Fruit fly (Drosophila melanogaster) whole organism, embryonic: Measurements from ENCODE around the gene CG7728.

Source experiments
- Adf1 ChIP-seq: fragments of 200-800 bp; sonication (Bioruptor generic); IDR thresholded peaks from 2 replicates; pipeline ENCODE4 v1.3.6; 2022; ENCODE audit warnings: missing biosample characterization, missing genetic modification characterization
- CG10147 ChIP-seq: fragments of 200-800 bp; sonication (Bioruptor generic); optimal IDR thresholded peaks from 2 replicates; lab custom pipeline; 2019; ENCODE audit warnings: missing biosample characterization, mild to moderate bottlenecking, missing genetic modification characterization, moderate library complexity
- CG12769 ChIP-seq: fragments of 200-800 bp; sonication (Bioruptor generic); optimal IDR thresholded peaks from 2 replicates; lab custom pipeline; 2019; ENCODE audit warnings: missing biosample characterization, mild to moderate bottlenecking, missing genetic modification characterization, moderate library complexity
- CG13296 ChIP-seq: fragments of 200-800 bp; sonication (Bioruptor generic); optimal IDR thresholded peaks from 3 replicates; lab custom pipeline; 2018; ENCODE audit warnings: missing biosample characterization, mild to moderate bottlenecking, missing genetic modification characterization
- CG13894 ChIP-seq: fragments of 200-800 bp; sonication (Bioruptor generic); optimal IDR thresholded peaks from 3 replicates; lab custom pipeline; 2018; ENCODE audit warnings: missing biosample characterization, mild to moderate bottlenecking, missing genetic modification characterization, moderate library complexity
- CG17829 ChIP-seq: fragments of 200-800 bp; optimal IDR thresholded peaks from 2 replicates; lab custom pipeline; 2019; ENCODE audit warnings: missing biosample characterization, mild to moderate bottlenecking, missing genetic modification characterization, moderate library complexity
- CG2120 ChIP-seq: fragments of 200-800 bp; sonication (Bioruptor generic); optimal IDR thresholded peaks from 3 replicates; lab custom pipeline; 2016; ENCODE audit warnings: missing biosample characterization, missing genetic modification characterization
- CG31441 ChIP-seq: fragments of 200-800 bp; sonication (Bioruptor generic); IDR thresholded peaks from 2 replicates; pipeline ENCODE4 v1.3.6; 2022; ENCODE audit warnings: missing biosample characterization, missing genetic modification characterization
- CG3163 ChIP-seq: fragments of 200-800 bp; sonication (Bioruptor generic); optimal IDR thresholded peaks from 3 replicates; lab custom pipeline; 2016; ENCODE audit warnings: missing biosample characterization, missing genetic modification characterization
- CG34376 ChIP-seq: fragments of 200-800 bp; sonication (Bioruptor generic); optimal IDR thresholded peaks from 2 replicates; lab custom pipeline; 2018; ENCODE audit warnings: missing biosample characterization, mild to moderate bottlenecking, missing genetic modification characterization
- CG3838 ChIP-seq: fragments of 200-800 bp; sonication (Bioruptor generic); optimal IDR thresholded peaks from 3 replicates; lab custom pipeline; 2016; ENCODE audit warnings: missing biosample characterization, missing genetic modification characterization
- CG42726 ChIP-seq: fragments of 200-800 bp; sonication (Bioruptor generic); IDR thresholded peaks from 2 replicates; pipeline ENCODE4 v1.3.6; 2022; ENCODE audit warnings: missing biosample characterization, missing genetic modification characterization; ENCODE audit not compliant: partially characterized antibody
- CG4404 ChIP-seq: fragments of 200-800 bp; sonication (Bioruptor generic); IDR thresholded peaks from 2 replicates; pipeline ENCODE4 v1.3.6; 2022; ENCODE audit warnings: missing biosample characterization, missing genetic modification characterization
- CG4617 ChIP-seq: fragments of 200-800 bp; sonication (Bioruptor generic); optimal IDR thresholded peaks from 3 replicates; lab custom pipeline; 2016; ENCODE audit warnings: missing biosample characterization, missing genetic modification characterization, borderline replicate concordance
- CG4854 ChIP-seq: fragments of 200-800 bp; sonication (Bioruptor generic); optimal IDR thresholded peaks from 2 replicates; lab custom pipeline; 2016; ENCODE audit warnings: missing biosample characterization, missing genetic modification characterization, inconsistent platforms
- CG6791 ChIP-seq: fragments of 200-800 bp; sonication (Bioruptor generic); IDR thresholded peaks from 3 replicates; pipeline ENCODE4 v1.3.6; 2022; ENCODE audit warnings: missing biosample characterization, missing genetic modification characterization; ENCODE audit not compliant: partially characterized antibody
- CG7963 ChIP-seq: fragments of 200-800 bp; sonication (Bioruptor generic); IDR thresholded peaks from 3 replicates; pipeline ENCODE4 v1.3.6; 2022; ENCODE audit warnings: missing biosample characterization, missing genetic modification characterization; ENCODE audit not compliant: partially characterized antibody
- CG8359 ChIP-seq: fragments of 200-800 bp; sonication (Bioruptor generic); optimal IDR thresholded peaks from 2 replicates; lab custom pipeline; 2017; ENCODE audit warnings: missing biosample characterization, mild to moderate bottlenecking, missing genetic modification characterization, borderline replicate concordance
- CG8944 ChIP-seq: fragments of 200-800 bp; sonication (Bioruptor generic); optimal IDR thresholded peaks from 3 replicates; lab custom pipeline; 2016; ENCODE audit warnings: missing biosample characterization, missing genetic modification characterization
- Dad ChIP-seq: fragments of 200-800 bp; sonication (Bioruptor generic); optimal IDR thresholded peaks from 3 replicates; lab custom pipeline; 2016; ENCODE audit warnings: missing biosample characterization, missing genetic modification characterization
- Dip3 ChIP-seq: fragments of 200-800 bp; sonication (Bioruptor generic); optimal IDR thresholded peaks from 3 replicates; lab custom pipeline; 2016; ENCODE audit warnings: missing biosample characterization, missing genetic modification characterization
- Dll ChIP-seq: fragments of 200-800 bp; sonication (Bioruptor generic); IDR thresholded peaks from 4 replicates; pipeline ENCODE4 v1.3.6; 2022; ENCODE audit warnings: missing biosample characterization, missing genetic modification characterization; ENCODE audit not compliant: partially characterized antibody
- Dp ChIP-seq: fragments of 200-800 bp; sonication (Bioruptor generic); optimal IDR thresholded peaks from 2 replicates; lab custom pipeline; 2018; ENCODE audit warnings: missing biosample characterization, mild to moderate bottlenecking, missing genetic modification characterization, moderate library complexity
- Ets65A ChIP-seq: fragments of 200-800 bp; sonication (Bioruptor generic); peaks from one replicate; lab custom pipeline; 2016; ENCODE audit warnings: missing biosample characterization, missing genetic modification characterization
- Ets97D ChIP-seq: fragments of 200-800 bp; sonication (Bioruptor generic); optimal IDR thresholded peaks from 3 replicates; lab custom pipeline; 2016; ENCODE audit warnings: missing biosample characterization, missing genetic modification characterization
- HHEX ChIP-seq: fragments of 200-800 bp; sonication (Bioruptor generic); optimal IDR thresholded peaks from 3 replicates; lab custom pipeline; 2017; ENCODE audit warnings: missing biosample characterization, mild to moderate bottlenecking, missing genetic modification characterization, missing genetic modification reagents
- Hr3 ChIP-seq: fragments of 200-800 bp; sonication (Bioruptor generic); optimal IDR thresholded peaks from 3 replicates; lab custom pipeline; 2016; ENCODE audit warnings: missing biosample characterization, missing genetic modification characterization
- Hr39 ChIP-seq: fragments of >200 bp; optimal IDR thresholded peaks from 2 replicates; lab custom pipeline; 2017
- Hr51 ChIP-seq, 2 experiments: fragments of 200-800 bp; sonication (Bioruptor generic); optimal IDR thresholded peaks; 2 replicates in 1 of 2; 3 replicates in 1 of 2; lab custom pipeline; 2016 to 2018; ENCODE audit warnings: missing biosample characterization in 2 of 2, missing genetic modification characterization in 2 of 2, mild to moderate bottlenecking in 1 of 2, moderate library complexity in 1 of 2
- NC2β ChIP-seq: fragments of 200-800 bp; sonication (Bioruptor generic); optimal IDR thresholded peaks from 2 replicates; lab custom pipeline; 2016; ENCODE audit warnings: missing biosample characterization, missing genetic modification characterization
- Stat92E ChIP-seq, 3 experiments: fragments of >200 bp in 2 of 3; fragments of 200-800 bp in 1 of 3; sonication (Bioruptor generic) in 1 of 3; optimal IDR thresholded peaks; 2 replicates each; lab custom pipeline; 2017 to 2019; ENCODE audit warnings: missing biosample characterization in 3 of 3, missing genetic modification characterization in 3 of 3, mild to moderate bottlenecking in 1 of 3, moderate library complexity in 1 of 3
- ab ChIP-seq: fragments of 200-800 bp; sonication (Bioruptor generic); optimal IDR thresholded peaks from 2 replicates; lab custom pipeline; 2016; ENCODE audit warnings: missing biosample characterization, missing genetic modification characterization
- br ChIP-seq: fragments of >200 bp; optimal IDR thresholded peaks from 2 replicates; lab custom pipeline; 2017
- cato ChIP-seq: fragments of 200-800 bp; sonication (Bioruptor generic); optimal IDR thresholded peaks from 2 replicates; lab custom pipeline; 2016; ENCODE audit warnings: missing biosample characterization, missing genetic modification characterization, borderline replicate concordance
- corto ChIP-seq: fragments of 200-800 bp; sonication (Bioruptor generic); optimal IDR thresholded peaks from 2 replicates; lab custom pipeline; 2016; ENCODE audit warnings: missing biosample characterization, mild to moderate bottlenecking, missing genetic modification characterization, moderate library complexity
- crc ChIP-seq: fragments of 200-800 bp; sonication (Bioruptor generic); optimal IDR thresholded peaks from 2 replicates; lab custom pipeline; 2016; ENCODE audit warnings: missing biosample characterization, missing genetic modification characterization
- crp ChIP-seq, 2 experiments: fragments of 200-800 bp; sonication (Bioruptor generic); optimal IDR thresholded peaks; 2 replicates in 1 of 2; 3 replicates in 1 of 2; lab custom pipeline; 2017; ENCODE audit warnings: missing biosample characterization in 2 of 2, missing genetic modification characterization in 2 of 2, mild to moderate bottlenecking in 1 of 2, moderate library complexity in 1 of 2
- fru ChIP-seq: fragments of >200 bp; optimal IDR thresholded peaks from 2 replicates; lab custom pipeline; 2017
- gcm ChIP-seq: fragments of 200-800 bp; sonication (Bioruptor generic); optimal IDR thresholded peaks from 2 replicates; lab custom pipeline; 2019; ENCODE audit warnings: missing biosample characterization, mild to moderate bottlenecking, missing genetic modification characterization, moderate library complexity
- hbn ChIP-seq: fragments of 200-800 bp; sonication (Bioruptor generic); IDR thresholded peaks from 2 replicates; pipeline ENCODE4 v1.3.6; 2022; ENCODE audit warnings: missing biosample characterization, missing genetic modification characterization; ENCODE audit not compliant: partially characterized antibody
- inv ChIP-seq: fragments of 200-800 bp; sonication (Bioruptor generic); IDR thresholded peaks from 2 replicates; pipeline ENCODE4 v1.3.6; 2022; ENCODE audit warnings: missing biosample characterization, missing genetic modification characterization; ENCODE audit not compliant: partially characterized antibody
- kay ChIP-seq: fragments of 200-800 bp; sonication (Bioruptor generic); optimal IDR thresholded peaks from 2 replicates; lab custom pipeline; 2016; ENCODE audit warnings: missing biosample characterization, missing genetic modification characterization
- mam ChIP-seq: fragments of 200-800 bp; sonication (Bioruptor generic); optimal IDR thresholded peaks from 3 replicates; lab custom pipeline; 2016; ENCODE audit warnings: missing biosample characterization, missing genetic modification characterization
- nau ChIP-seq: fragments of 200-800 bp; sonication (Bioruptor generic); optimal IDR thresholded peaks from 3 replicates; lab custom pipeline; 2017; ENCODE audit warnings: missing biosample characterization, mild to moderate bottlenecking, missing genetic modification characterization, missing genetic modification reagents
- pzg ChIP-seq: fragments of 200-800 bp; sonication (Bioruptor generic); optimal IDR thresholded peaks from 3 replicates; lab custom pipeline; 2018; ENCODE audit warnings: missing biosample characterization, mild to moderate bottlenecking, missing genetic modification characterization, moderate library complexity
- scrt ChIP-seq: fragments of 200-800 bp; sonication (Bioruptor generic); optimal IDR thresholded peaks from 2 replicates; lab custom pipeline; 2018; ENCODE audit warnings: missing biosample characterization, mild to moderate bottlenecking, missing genetic modification characterization, moderate library complexity
- sob ChIP-seq: fragments of 200-800 bp; sonication (Bioruptor generic); IDR thresholded peaks from 2 replicates; pipeline ENCODE4 v1.3.6; 2022; ENCODE audit warnings: missing biosample characterization, missing genetic modification characterization
- stc ChIP-seq: fragments of 200-800 bp; sonication (Bioruptor generic); IDR thresholded peaks from 2 replicates; pipeline ENCODE4 v1.3.6; 2022; ENCODE audit warnings: missing biosample characterization, missing genetic modification characterization

Gene CG7728

DNA sequence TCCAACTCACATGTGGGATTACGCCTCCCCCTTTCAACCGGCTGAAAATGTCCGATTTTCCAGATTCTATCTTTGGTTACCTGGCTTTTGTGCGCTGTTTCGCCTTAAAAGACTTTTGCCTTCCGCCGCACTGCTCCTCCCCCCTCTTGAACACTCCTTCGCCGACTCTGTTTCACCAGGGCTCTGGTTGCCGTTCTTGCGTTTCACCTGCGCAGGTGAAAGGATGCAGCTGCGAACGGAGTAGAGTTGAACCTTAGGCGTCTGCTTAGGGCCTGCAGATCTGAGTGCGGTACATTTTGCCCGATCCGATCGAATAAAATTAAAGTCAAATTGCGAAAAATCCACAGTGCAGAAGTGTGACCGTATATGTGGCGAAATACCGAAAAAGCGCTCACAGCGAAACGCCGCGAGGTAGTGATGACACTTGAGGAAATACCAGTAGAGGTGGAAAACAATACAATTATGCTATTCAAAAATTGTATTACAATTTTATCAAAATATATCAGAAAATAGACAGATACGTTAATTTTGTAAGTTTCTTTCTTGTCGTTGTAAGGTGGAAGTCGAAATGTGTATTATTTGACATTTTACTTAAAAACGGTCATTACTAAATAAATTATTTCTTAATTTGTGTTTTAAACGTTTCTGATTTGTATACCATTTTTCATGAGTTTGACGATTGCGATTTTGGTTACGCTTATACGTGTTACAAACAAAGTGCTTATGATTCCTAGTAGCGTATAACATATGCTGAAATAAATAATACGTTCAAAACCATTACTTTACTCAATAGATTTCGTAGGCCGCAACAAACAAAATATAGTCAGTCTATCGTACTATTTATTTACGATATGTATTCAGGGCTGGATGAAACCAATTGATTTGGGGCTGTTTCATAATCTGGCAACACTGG is at the start of gene CG7728, which contains the start of gene CG6664 (continued):
- TF ChIP-seq corto (GFP tag; lab: Kevin White, UChicago) (no peak), CG17829 (tag; lab: Kevin White, UChicago) (peak; percentile 31), Dip3 (peak; percentile 35), CG34376 (GFP tag; lab: Kevin White, UChicago) (peak; percentile 39), pzg (GFP tag; lab: Kevin White, UChicago) (peak; percentile 51), HHEX (peak; percentile 19), CG4854 (GFP tag; lab: Kevin White, UChicago) (no peak), scrt (GFP tag; lab: Kevin White, UChicago) (no peak), Hr51 (GFP tag; optimal IDR thresholded peaks at IDR 0.05; lab: Kevin White, UChicago) (no peak), cato (GFP tag; lab: Kevin White, UChicago) (no peak), br (lab: Kevin White, UChicago) (no peak), CG7963 (GFP tag; lab: Robert Waterston, UW) (peak; percentile 56; the same call in 1 of the 3 replicates), stc (GFP tag; lab: Robert Waterston, UW) (no peak), CG4404 (GFP tag; lab: Robert Waterston, UW) (no peak), CG13894 (tag; lab: Kevin White, UChicago) (no peak), CG3838 (no peak), CG8359 (no peak), CG12769 (no peak), kay (no peak), CG10147 (GFP tag; lab: Kevin White, UChicago) (no peak), CG8944 (GFP tag; lab: Kevin White, UChicago) (peak; percentile 42), Dll (GFP tag; lab: Robert Waterston, UW) (peak; percentile 69; the same call in 3 of the 4 replicates), CG3163 (GFP tag; lab: Kevin White, UChicago) (peak; percentile 29), Dp (GFP tag; lab: Kevin White, UChicago) (peak; percentile 47), crp (GFP tag; optimal IDR thresholded peaks at IDR 0.05; lab: Kevin White, UChicago) (peak in 1 of 2 experiments; percentile 9), CG42726 (0 out of 2 replicates have a peak, but pooled peaks have one; percentile 47), Ets65A (peak; percentile 95), ab (GFP tag; lab: Kevin White, UChicago) (peak; percentile 9), NC2β (GFP tag; lab: Kevin White, UChicago) (no peak), mam (GFP tag; lab: Kevin White, UChicago) (peak; percentile 66), Dad (GFP tag; lab: Kevin White, UChicago) (peak; percentile 5), crc (GFP tag; lab: Kevin White, UChicago) (no peak), CG4617 (GFP tag; lab: Kevin White, UChicago) (peak; percentile 87), hbn (GFP tag; lab: Robert Waterston, UW) (0 out of 2 replicates have a peak, but pooled peaks have one; percentile 35), inv (GFP tag; lab: Robert Waterston, UW) (peak; percentile 39; the same call in 1 of the 2 replicates), CG31441 (peak; percentile 52; the same call in 1 of the 2 replicates), Adf1 (GFP tag; lab: Robert Waterston, UW) (no peak), CG2120 (GFP tag; lab: Kevin White, UChicago) (peak; percentile 76), Ets97D (GFP tag; lab: Kevin White, UChicago) (peak; percentile 12), Hr39 (lab: Kevin White, UChicago) (no peak), Hr3 (peak; percentile 9), fru (lab: Kevin White, UChicago) (no peak), CG6791 (peak; percentile 56), nau (GFP tag; lab: Kevin White, UChicago) (no peak), gcm (GFP tag; lab: Kevin White, UChicago) (no peak), Stat92E (GFP tag; optimal IDR thresholded peaks at IDR 0.05; lab: Kevin White, UChicago) (peak in 1 of 3 experiments; percentile 6), CG13296 (GFP tag; lab: Kevin White, UChicago) (peak; percentile 36), sob (GFP tag; lab: Robert Waterston, UW) (peak; percentile 74)
